Worm (Caenorhabditis elegans) whole organism, young adult: ENCODE data around the gene T14A8.2.

Experiments used
- K12H6.12 ChIP-seq: fragments of 200-800 bp; sonication (Bioruptor generic); optimal IDR thresholded peaks from 2 replicates; lab custom pipeline; 2018; ENCODE audit warnings: mild to moderate bottlenecking, missing genetic modification characterization, missing compliant biosample characterization
- Y67H2A.10 ChIP-seq: fragments of 200-800 bp; sonication (Bioruptor generic); conservative IDR thresholded peaks from 2 replicates; pipeline ENCODE4 v1.3.6; 2022; ENCODE audit warnings: missing genetic modification reagents, missing genetic modification characterization, missing compliant biosample characterization
- Y95B8A.8 ChIP-seq: fragments of 200-800 bp; sonication (Bioruptor generic); IDR thresholded peaks from 2 replicates; pipeline ENCODE4 v1.3.6; 2022; ENCODE audit warnings: missing genetic modification reagents, missing genetic modification characterization, missing compliant biosample characterization
- ZK185.1 ChIP-seq: sonication (generic microtip); optimal IDR thresholded peaks from 2 replicates; lab custom pipeline; 2016; ENCODE audit warnings: mild to moderate bottlenecking, missing genetic modification characterization, missing compliant biosample characterization; ENCODE audit not compliant: poor library complexity, severe bottlenecking
- aptf-2 ChIP-seq: fragments of 200-800 bp; sonication (Bioruptor generic); conservative IDR thresholded peaks from 2 replicates; pipeline ENCODE4 v1.3.6; 2022; ENCODE audit warnings: missing genetic modification reagents, missing genetic modification characterization, missing compliant biosample characterization
- bed-1 ChIP-seq: fragments of 200-800 bp; sonication (Bioruptor generic); IDR thresholded peaks from 2 replicates; pipeline ENCODE4 v1.3.6; 2022; ENCODE audit warnings: missing genetic modification reagents, missing genetic modification characterization, missing compliant biosample characterization
- bed-2 ChIP-seq: fragments of 200-800 bp; sonication (Bioruptor generic); IDR thresholded peaks from 2 replicates; pipeline ENCODE4 v1.3.6; 2022; ENCODE audit warnings: missing genetic modification reagents, missing genetic modification characterization, missing compliant biosample characterization
- cebp-1 ChIP-seq, 2 experiments: fragments of 200-800 bp in 1 of 2; sonication (Bioruptor generic) in 1 of 2; sonication (generic microtip) in 1 of 2; IDR thresholded peaks in 1 of 2; optimal IDR thresholded peaks in 1 of 2; 2 replicates each; pipeline versions ENCODE4 v1.3.6 to Lab custom; 2017 to 2022; ENCODE audit warnings: missing compliant biosample characterization in 2 of 2, missing genetic modification characterization in 2 of 2, mild to moderate bottlenecking in 1 of 2, missing genetic modification reagents in 1 of 2, moderate library complexity in 1 of 2
- ceh-100 ChIP-seq: fragments of 200-800 bp; sonication (Bioruptor generic); IDR thresholded peaks from 2 replicates; pipeline ENCODE4 v1.3.6; 2022; ENCODE audit warnings: missing genetic modification reagents, missing genetic modification characterization, missing compliant biosample characterization
- ceh-27 ChIP-seq: fragments of 200-800 bp; sonication (Bioruptor generic); optimal IDR thresholded peaks from 2 replicates; lab custom pipeline; 2018; ENCODE audit warnings: mild to moderate bottlenecking, missing genetic modification characterization, moderate library complexity, missing compliant biosample characterization
- ceh-79 ChIP-seq: sonication (generic microtip); optimal IDR thresholded peaks from 2 replicates; lab custom pipeline; 2017; ENCODE audit warnings: mild to moderate bottlenecking, missing genetic modification characterization, missing compliant biosample characterization
- gei-17 ChIP-seq: fragments of 200-800 bp; sonication (Bioruptor generic); optimal IDR thresholded peaks from 2 replicates; lab custom pipeline; 2018; ENCODE audit warnings: mild to moderate bottlenecking, missing genetic modification characterization, missing compliant biosample characterization
- him-1 ChIP-seq: sonication (generic microtip); optimal IDR thresholded peaks from 2 replicates; lab custom pipeline; 2016; ENCODE audit warnings: missing genotype, missing genetic modification reagents, missing genetic modification characterization, missing compliant biosample characterization
- hlh-26 ChIP-seq: fragments of 200-800 bp; sonication (Bioruptor generic); conservative IDR thresholded peaks from 2 replicates; pipeline ENCODE4 v1.3.6; 2022; ENCODE audit warnings: missing genetic modification reagents, missing genetic modification characterization, missing compliant biosample characterization
- hmg-1.2 ChIP-seq: fragments of 200-800 bp; sonication (Bioruptor generic); IDR thresholded peaks from 2 replicates; pipeline ENCODE4 v1.3.6; 2022; ENCODE audit warnings: missing genetic modification reagents, missing genetic modification characterization, missing compliant biosample characterization
- hmg-20 ChIP-seq: fragments of 200-800 bp; sonication (Bioruptor generic); IDR thresholded peaks from 2 replicates; pipeline ENCODE4 v1.3.6; 2022; ENCODE audit warnings: missing genetic modification reagents, missing genetic modification characterization, missing compliant biosample characterization
- lag-1 ChIP-seq: fragments of 200-800 bp; sonication (Bioruptor generic); IDR thresholded peaks from 2 replicates; pipeline ENCODE4 v1.3.6; 2022; ENCODE audit warnings: missing genetic modification reagents, missing genetic modification characterization, missing compliant biosample characterization
- lin-26 ChIP-seq: fragments of 200-800 bp; sonication (Bioruptor generic); IDR thresholded peaks from 2 replicates; pipeline ENCODE4 v1.3.6; 2022; ENCODE audit warnings: missing genetic modification reagents, missing genetic modification characterization, missing compliant biosample characterization
- lin-35 ChIP-seq, 3 experiments: fragments of 150-350 bp in 2 of 3; sonication (generic microtip) in 1 of 3; optimal IDR thresholded peaks; 2 replicates each; lab custom pipeline; 2014 to 2018; ENCODE audit warnings: missing biosample characterization in 3 of 3, missing genetic modification characterization in 3 of 3, missing genetic modification reagents in 3 of 3
- lin-40 ChIP-seq: sonication (generic microtip); optimal IDR thresholded peaks from 2 replicates; lab custom pipeline; 2016; ENCODE audit warnings: missing genetic modification characterization, mild to moderate bottlenecking, missing compliant biosample characterization, missing genotype, missing genetic modification reagents
- lin-54 ChIP-seq: fragments of 200-800 bp; sonication (Bioruptor generic); optimal IDR thresholded peaks from 2 replicates; lab custom pipeline; 2018; ENCODE audit warnings: mild to moderate bottlenecking, missing genetic modification characterization, missing compliant biosample characterization
- lir-1 ChIP-seq: fragments of 200-800 bp; sonication (Bioruptor generic); conservative IDR thresholded peaks from 2 replicates; pipeline ENCODE4 v1.3.6; 2022; ENCODE audit warnings: missing genetic modification reagents, missing genetic modification characterization, missing compliant biosample characterization
- madf-6 ChIP-seq: fragments of 200-800 bp; sonication (Bioruptor generic); IDR thresholded peaks from 2 replicates; pipeline ENCODE4 v1.3.6; 2022; ENCODE audit warnings: missing genetic modification reagents, missing genetic modification characterization, missing compliant biosample characterization
- mcd-1 ChIP-seq: fragments of 200-800 bp; sonication (Bioruptor generic); IDR thresholded peaks from 2 replicates; pipeline ENCODE4 v1.3.6; 2022; ENCODE audit warnings: missing genetic modification reagents, missing genetic modification characterization, missing compliant biosample characterization
- nfya-2 ChIP-seq: fragments of 200-800 bp; sonication (Bioruptor generic); IDR thresholded peaks from 2 replicates; pipeline ENCODE4 v1.3.6; 2022; ENCODE audit warnings: missing genetic modification reagents, missing genetic modification characterization, missing compliant biosample characterization
- nhr-179 ChIP-seq: sonication (generic microtip); optimal IDR thresholded peaks from 2 replicates; lab custom pipeline; 2016; ENCODE audit warnings: mild to moderate bottlenecking, missing genetic modification characterization, missing compliant biosample characterization
- nhr-80 ChIP-seq: sonication (generic microtip); optimal IDR thresholded peaks from 2 replicates; lab custom pipeline; 2016; ENCODE audit warnings: missing genetic modification characterization, missing compliant biosample characterization
- somi-1 ChIP-seq: fragments of 200-800 bp; sonication (Bioruptor generic); optimal IDR thresholded peaks from 2 replicates; lab custom pipeline; 2018; ENCODE audit warnings: mild to moderate bottlenecking, missing genetic modification characterization, missing compliant biosample characterization
- tbx-9 ChIP-seq: sonication (generic microtip); optimal IDR thresholded peaks from 2 replicates; lab custom pipeline; 2016; ENCODE audit warnings: borderline replicate concordance, missing genetic modification characterization, inconsistent platforms, missing compliant biosample characterization
- unc-130 ChIP-seq: sonication (generic microtip); optimal IDR thresholded peaks from 2 replicates; lab custom pipeline; 2016; ENCODE audit warnings: missing genetic modification reagents, missing genetic modification characterization, missing compliant biosample characterization
- ztf-26 ChIP-seq: sonication (generic microtip); optimal IDR thresholded peaks from 2 replicates; lab custom pipeline; 2017; ENCODE audit warnings: missing genetic modification characterization, missing compliant biosample characterization
- ztf-6 ChIP-seq: fragments of 200-800 bp; sonication (Bioruptor generic); IDR thresholded peaks from 2 replicates; pipeline ENCODE4 v1.3.6; 2022; ENCODE audit warnings: missing genetic modification reagents, missing genetic modification characterization, missing compliant biosample characterization

T14A8.2 gene

DNA sequence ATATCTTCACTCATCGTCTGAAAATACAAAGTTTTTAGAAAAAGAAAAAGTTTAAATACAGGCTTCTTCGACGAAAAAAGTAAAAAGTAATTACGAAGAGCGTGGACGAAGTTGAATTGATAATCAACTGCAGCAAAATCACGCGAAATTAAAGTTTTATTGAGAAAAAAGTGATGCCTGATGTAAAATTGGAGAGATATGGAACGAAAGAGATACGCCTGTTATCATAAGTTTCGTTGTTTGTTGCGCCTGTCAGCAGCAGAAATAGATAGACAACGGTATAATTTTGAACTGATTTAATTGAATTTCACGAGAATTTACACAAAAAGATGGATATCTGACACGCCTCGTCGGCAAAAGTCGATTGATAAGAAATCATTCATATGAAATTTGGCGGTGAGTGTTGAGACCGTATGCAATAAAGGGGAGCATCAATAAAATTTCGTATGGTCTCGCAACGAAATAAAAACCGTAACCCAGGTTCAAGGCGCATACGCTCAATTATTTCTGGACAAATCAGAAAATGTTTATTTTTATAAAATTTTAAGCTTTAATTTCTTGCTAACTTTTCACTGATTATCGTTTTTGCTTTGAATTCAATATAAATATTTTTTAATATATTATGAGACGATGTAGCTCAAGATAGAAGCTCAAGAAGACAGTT, 7.0 kb upstream of the T14A8.2 start, which contains the start of gene C06A6.4 (continued):
- TF ChIP-seq lin-26 (GFP tag; lab: Robert Waterston, UW) (no peak), bed-1 (GFP tag; lab: Robert Waterston, UW) (no peak), nfya-2 (GFP tag; lab: Robert Waterston, UW) (no peak), ceh-100 (GFP tag; lab: Robert Waterston, UW) (no peak), hlh-26 (GFP tag; lab: Robert Waterston, UW) (no peak), tbx-9 (tag; lab: Kevin White, UChicago) (no peak), ztf-6 (GFP tag; lab: Robert Waterston, UW) (no peak), lir-1 (GFP tag; lab: Robert Waterston, UW) (no peak), bed-2 (no peak), hmg-20 (GFP tag; lab: Robert Waterston, UW) (no peak), aptf-2 (GFP tag; lab: Robert Waterston, UW) (no peak), cebp-1 (GFP tag; IDR thresholded peaks at IDR 0.05; lab: Robert Waterston, UW) (no peak), cebp-1 (tag; optimal IDR thresholded peaks at IDR 0.05; lab: Kevin White, UChicago) (no peak), gei-17 (no peak), him-1 (tag; lab: Kevin White, UChicago) (peak; percentile 6), mcd-1 (GFP tag; lab: Robert Waterston, UW) (0 out of 2 replicates have a peak, but pooled peaks have one; percentile 10), Y67H2A.10 (no peak), nhr-80 (tag; lab: Kevin White, UChicago) (peak; percentile 38), madf-6 (GFP tag; lab: Robert Waterston, UW) (peak; percentile 92), lin-54 (GFP tag; lab: Kevin White, UChicago) (peak; percentile 22)

- TF ChIP-seq ceh-79 (tag; lab: Kevin White, UChicago) (no peak), nhr-179 (tag; lab: Kevin White, UChicago) (no peak), ZK185.1 (tag; lab: Kevin White, UChicago) (no peak), lag-1 (GFP tag; lab: Robert Waterston, UW) (no peak), ztf-26 (tag; lab: Kevin White, UChicago) (no peak)
- TF ChIP-seq, all 124 proteins: peak for 0
Observed at ce11 chrIV:7824649-7825048, 2.2 kb upstream of the T14A8.2 start.

ce11 chrIV:7817852-7818251, 4.6 kb downstream of the T14A8.2 start, which contains the start of gene ric-3:
ric-3 (plus strand) TSS chrIV:7818251.
- TF ChIP-seq unc-130 (GFP tag; lab: Kevin White, UChicago), result no peak
- TF ChIP-seq K12H6.12 (tag; lab: Kevin White, UChicago), result peak; percentile 35
- no peak for TF ChIP-seq Y95B8A.8 (GFP tag; lab: Robert Waterston, UW)
- peak; percentile 30 for TF ChIP-seq somi-1 (GFP tag; lab: Kevin White, UChicago)
- peak in 1 of 3 experiments; percentile 33 for TF ChIP-seq lin-35 (GFP tag; optimal IDR thresholded peaks at IDR 0.05; lab: Kevin White, UChicago)
- peak; percentile 82 for TF ChIP-seq hmg-1.2 (GFP tag; lab: Robert Waterston, UW)
- TF ChIP-seq lin-40, result peak; percentile 9
- TF ChIP-seq ceh-27 (GFP tag; lab: Kevin White, UChicago), result peak; percentile 25
- 0 out of 2 replicates have a peak, but pooled peaks have one; percentile 17 for TF ChIP-seq mcd-1 (GFP tag; lab: Robert Waterston, UW)
- no peak for TF ChIP-seq cebp-1 (GFP tag; IDR thresholded peaks at IDR 0.05; lab: Robert Waterston, UW)
- TF ChIP-seq cebp-1 (tag; optimal IDR thresholded peaks at IDR 0.05; lab: Kevin White, UChicago), result peak; percentile 37
